In the genomic region with DNA sequence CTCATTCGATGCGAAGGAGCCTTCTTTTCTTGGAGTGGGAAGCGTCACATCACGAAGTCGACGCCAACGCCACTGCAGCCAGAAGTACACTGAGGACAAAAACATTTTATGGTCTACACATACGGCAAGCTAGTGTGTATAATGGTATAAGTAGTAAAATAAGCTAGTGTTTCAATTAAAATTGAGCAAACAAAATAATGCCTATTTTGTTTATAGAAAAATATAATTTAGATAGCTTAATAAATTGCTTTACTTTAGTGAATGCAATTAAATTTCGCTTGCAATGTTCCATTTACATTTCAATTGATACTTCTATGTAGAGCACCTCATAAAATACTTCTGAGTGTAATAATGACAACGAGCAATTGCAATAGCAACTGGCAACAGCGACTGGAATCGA, we compare ENCODE assay signal across 1 fruit fly cellular context.
TF ChIP-seq lines count a peak whose summit lies in the region.

No protein-coding gene starts in this region.

TF ChIP-seq in whole organism, prepupa, 60 proteins besides CTCF, POLR2A, EP300 and RAD21 (continued from another document):
- peak; percentile 22 for TF ChIP-seq CG1621 (tag; optimal IDR thresholded peaks at IDR 0.05; lab: Kevin White, UChicago)
- TF ChIP-seq Sox15 (GFP tag; optimal IDR thresholded peaks at IDR 0.05; lab: Kevin White, UChicago), result no peak
- peak; percentile 26 for TF ChIP-seq esn (GFP tag; optimal IDR thresholded peaks at IDR 0.05; lab: Kevin White, UChicago)
- TF ChIP-seq Lpt (GFP tag; optimal IDR thresholded peaks at IDR 0.05; lab: Kevin White, UChicago), result peak; percentile 37
- peak; percentile 33 for TF ChIP-seq CG4318 (GFP tag; optimal IDR thresholded peaks at IDR 0.05; lab: Kevin White, UChicago)
- TF ChIP-seq CG9139 (GFP tag; optimal IDR thresholded peaks at IDR 0.05; lab: Kevin White, UChicago), result peak; percentile 19
- TF ChIP-seq topi (GFP tag; optimal IDR thresholded peaks at IDR 0.05; lab: Kevin White, UChicago), result peak; percentile 40
- no peak for TF ChIP-seq Eip75B (GFP tag; optimal IDR thresholded peaks at IDR 0.05; lab: Kevin White, UChicago)
- TF ChIP-seq CG8632 (GFP tag; optimal IDR thresholded peaks at IDR 0.05; lab: Kevin White, UChicago), result peak; percentile 34
- TF ChIP-seq achi (GFP tag; optimal IDR thresholded peaks at IDR 0.05; lab: Kevin White, UChicago), result peak; percentile 61
- peak; percentile 42 for TF ChIP-seq Hr4 (GFP tag; optimal IDR thresholded peaks at IDR 0.05; lab: Kevin White, UChicago)
- TF ChIP-seq CG7368 (GFP tag; optimal IDR thresholded peaks at IDR 0.05; lab: Kevin White, UChicago), result peak; percentile 38
- TF ChIP-seq Hr39 (GFP tag; optimal IDR thresholded peaks at IDR 0.05; lab: Kevin White, UChicago), result peak; percentile 7
- peak; percentile 79 for TF ChIP-seq Ets96B (tag; optimal IDR thresholded peaks at IDR 0.05; lab: Kevin White, UChicago)
- peak; percentile 74 for TF ChIP-seq CG10669 (GFP tag; optimal IDR thresholded peaks at IDR 0.05; lab: Kevin White, UChicago)
- TF ChIP-seq Sox14 (GFP tag; optimal IDR thresholded peaks at IDR 0.05; lab: Kevin White, UChicago), result peak; percentile 59
- TF ChIP-seq Smox (GFP tag; optimal IDR thresholded peaks at IDR 0.05; lab: Kevin White, UChicago), result peak; percentile 37
- TF ChIP-seq Hr38 (GFP tag; optimal IDR thresholded peaks at IDR 0.05; lab: Kevin White, UChicago), result no peak
- no peak for TF ChIP-seq Ets21C (GFP tag; optimal IDR thresholded peaks at IDR 0.05; lab: Kevin White, UChicago)
- peak; percentile 21 to 64 for TF ChIP-seq salr (GFP tag; optimal IDR thresholded peaks at IDR 0.05; lab: Kevin White, UChicago)
- no peak for TF ChIP-seq CG11294 (GFP tag; IDR thresholded peaks at IDR 0.05; lab: Robert Waterston, UW)
- TF ChIP-seq CG6792 (GFP tag; optimal IDR thresholded peaks at IDR 0.05; lab: Kevin White, UChicago), result peak; percentile 19
- peak; percentile 68 for TF ChIP-seq CG3032 (tag; optimal IDR thresholded peaks at IDR 0.05; lab: Kevin White, UChicago)
- peak; percentile 67 for TF ChIP-seq pdm3 (GFP tag; optimal IDR thresholded peaks at IDR 0.05; lab: Kevin White, UChicago)
- TF ChIP-seq dac (GFP tag; optimal IDR thresholded peaks at IDR 0.05; lab: Kevin White, UChicago), result no peak
- TF ChIP-seq dsx (GFP tag; optimal IDR thresholded peaks at IDR 0.05; lab: Kevin White, UChicago; ENCODE audit: poor library complexity, severe bottlenecking), result peak; percentile 68
- TF ChIP-seq CG6854 (GFP tag; optimal IDR thresholded peaks at IDR 0.05; lab: Kevin White, UChicago), result no peak
- peak; percentile 54 for TF ChIP-seq CG10631 (GFP tag; optimal IDR thresholded peaks at IDR 0.05; lab: Kevin White, UChicago)
- no peak for TF ChIP-seq CG8319 (GFP tag; optimal IDR thresholded peaks at IDR 0.05; lab: Kevin White, UChicago)
- TF ChIP-seq Sox102F (GFP tag; optimal IDR thresholded peaks at IDR 0.05; lab: Kevin White, UChicago), result peak; percentile 6
- TF ChIP-seq lz (GFP tag; optimal IDR thresholded peaks at IDR 0.05; lab: Kevin White, UChicago), result no peak
- TF ChIP-seq CG6808 (GFP tag; optimal IDR thresholded peaks at IDR 0.05; lab: Kevin White, UChicago), result peak; percentile 79
- TF ChIP-seq OdsH (GFP tag; optimal IDR thresholded peaks at IDR 0.05; lab: Kevin White, UChicago), result peak; percentile 65
